Fruit fly (Drosophila melanogaster) whole organism, pupa: ENCODE results near the gene Nmdmc.

Source experiments
- CG10348 ChIP-seq: fragments of 200-800 bp; sonication (Bioruptor generic); IDR thresholded peaks from 2 replicates; pipeline ENCODE4 v1.3.6; 2022; ENCODE audit warnings: missing biosample characterization, missing genetic modification characterization
- CG12605 ChIP-seq: fragments of 200-800 bp; sonication (Bioruptor generic); IDR thresholded peaks from 2 replicates; pipeline ENCODE4 v1.3.6; 2022; ENCODE audit warnings: missing biosample characterization, missing genetic modification characterization
- CG13204 ChIP-seq: fragments of 200-800 bp; sonication (Bioruptor generic); optimal IDR thresholded peaks from 2 replicates; lab custom pipeline; 2018; ENCODE audit warnings: missing biosample characterization, mild to moderate bottlenecking, missing genetic modification characterization, moderate library complexity
- CG14655 ChIP-seq: fragments of 200-800 bp; sonication (Bioruptor generic); optimal IDR thresholded peaks from 3 replicates; lab custom pipeline; 2017; ENCODE audit warnings: mild to moderate bottlenecking, missing biosample characterization, missing genetic modification reagents, missing genetic modification characterization
- CG15710 ChIP-seq: fragments of 200-800 bp; sonication (Bioruptor generic); optimal IDR thresholded peaks from 2 replicates; lab custom pipeline; 2018; ENCODE audit warnings: missing biosample characterization, mild to moderate bottlenecking, missing genetic modification characterization, moderate library complexity
- CG17806 ChIP-seq: fragments of 200-800 bp; sonication (Bioruptor generic); optimal IDR thresholded peaks from 2 replicates; lab custom pipeline; 2018; ENCODE audit warnings: missing biosample characterization, mild to moderate bottlenecking, missing genetic modification characterization, moderate library complexity
- CG32121 ChIP-seq: fragments of 200-800 bp; sonication (Bioruptor generic); IDR thresholded peaks from 2 replicates; pipeline ENCODE4 v1.3.6; 2022; ENCODE audit warnings: missing biosample characterization, missing genetic modification characterization
- CG34367 ChIP-seq: fragments of 200-800 bp; sonication (Bioruptor generic); optimal IDR thresholded peaks from 2 replicates; lab custom pipeline; 2018; ENCODE audit warnings: missing biosample characterization, mild to moderate bottlenecking, missing genetic modification characterization
- CG4496 ChIP-seq: fragments of 200-800 bp; sonication (Bioruptor generic); IDR thresholded peaks from 3 replicates; pipeline ENCODE4 v1.3.6; 2022; ENCODE audit warnings: missing biosample characterization, missing genetic modification characterization
- CG8159 ChIP-seq: fragments of 200-800 bp; sonication (Bioruptor generic); optimal IDR thresholded peaks from 3 replicates; lab custom pipeline; 2018; ENCODE audit warnings: missing biosample characterization, mild to moderate bottlenecking, missing genetic modification characterization, moderate library complexity
- CG8301 ChIP-seq: fragments of 200-800 bp; sonication (Bioruptor generic); optimal IDR thresholded peaks from 2 replicates; lab custom pipeline; 2018; ENCODE audit warnings: missing biosample characterization, mild to moderate bottlenecking, missing genetic modification characterization
- CG9948 ChIP-seq: fragments of 200-800 bp; sonication (Bioruptor generic); optimal IDR thresholded peaks from 2 replicates; lab custom pipeline; 2018; ENCODE audit warnings: missing biosample characterization, mild to moderate bottlenecking, missing genetic modification characterization, moderate library complexity
- D1 ChIP-seq: fragments of 200-800 bp; sonication (Bioruptor generic); optimal IDR thresholded peaks from 2 replicates; lab custom pipeline; 2018; ENCODE audit warnings: missing biosample characterization, mild to moderate bottlenecking, missing genetic modification characterization, moderate library complexity
- EcR ChIP-seq: fragments of 200-800 bp; sonication (Bioruptor generic); optimal IDR thresholded peaks from 3 replicates; lab custom pipeline; 2019; ENCODE audit warnings: missing biosample characterization, missing genetic modification characterization, mild to moderate bottlenecking, moderate library complexity, missing genetic modification reagents
- Ets98B ChIP-seq: fragments of 200-800 bp; sonication (Bioruptor generic); IDR thresholded peaks from 2 replicates; pipeline ENCODE4 v1.3.6; 2022; ENCODE audit warnings: missing biosample characterization, missing genetic modification characterization
- Pif1A ChIP-seq: fragments of 200-800 bp; sonication (Bioruptor generic); optimal IDR thresholded peaks from 3 replicates; lab custom pipeline; 2016; ENCODE audit warnings: missing biosample characterization, missing genetic modification characterization
- Pif1B ChIP-seq: fragments of 200-800 bp; sonication (Bioruptor generic); optimal IDR thresholded peaks from 3 replicates; lab custom pipeline; 2016; ENCODE audit warnings: missing biosample characterization, missing genetic modification characterization
- Snoo ChIP-seq: fragments of 200-800 bp; sonication (Bioruptor generic); optimal IDR thresholded peaks from 3 replicates; lab custom pipeline; 2017; ENCODE audit warnings: missing biosample characterization, mild to moderate bottlenecking, missing genetic modification characterization, inconsistent platforms
- fd96Ca ChIP-seq: fragments of 200-800 bp; sonication (Bioruptor generic); IDR thresholded peaks from 3 replicates; pipeline ENCODE4 v1.3.6; 2022; ENCODE audit warnings: missing biosample characterization, missing genetic modification characterization
- gl ChIP-seq: fragments of 200-800 bp; sonication (Bioruptor generic); optimal IDR thresholded peaks from 2 replicates; lab custom pipeline; 2018; ENCODE audit warnings: missing biosample characterization, mild to moderate bottlenecking, missing genetic modification characterization
- rn ChIP-seq: fragments of 200-800 bp; sonication (Bioruptor generic); IDR thresholded peaks from 2 replicates; pipeline ENCODE4 v1.3.6; 2022; ENCODE audit warnings: missing biosample characterization, missing genetic modification characterization

Nmdmc gene

dm6 chr3R:9053021-9053420 is 2.7 kb upstream of the Nmdmc start:
- TF ChIP-seq CG8159 (peak; percentile 60), CG12605 (no peak), CG15710 (tag; lab: Kevin White, UChicago) (peak; percentile 36), EcR (GFP tag; lab: Kevin White, UChicago) (peak; percentile 44), CG4496 (GFP tag; lab: Robert Waterston, UW) (no peak), Ets98B (GFP tag; lab: Robert Waterston, UW) (no peak), CG8301 (tag; lab: Kevin White, UChicago) (peak; percentile 44), gl (tag; lab: Kevin White, UChicago) (peak; percentile 74), rn (GFP tag; lab: Robert Waterston, UW) (no peak), Snoo (tag; lab: Kevin White, UChicago) (peak; percentile 57), Pif1A (peak; percentile 56), CG32121 (GFP tag; lab: Robert Waterston, UW) (no peak), CG13204 (peak; percentile 95), CG10348 (GFP tag; lab: Robert Waterston, UW) (no peak), D1 (no peak), CG9948 (tag; lab: Kevin White, UChicago) (no peak), CG34367 (tag; lab: Kevin White, UChicago) (no peak), fd96Ca (GFP tag; lab: Robert Waterston, UW) (no peak), Pif1B (GFP tag; lab: Kevin White, UChicago) (peak; percentile 57), CG17806 (tag; lab: Kevin White, UChicago) (peak; percentile 41), CG14655 (GFP tag; lab: Kevin White, UChicago) (peak; percentile 53)

- TF ChIP-seq Pif1B (GFP tag; lab: Kevin White, UChicago) (peak; percentile 32), D1 (peak; percentile 5), CG32121 (GFP tag; lab: Robert Waterston, UW) (no peak), Pif1A (peak; percentile 47)
Observed at dm6 chr3R:9051937-9052680, 1.8 kb upstream of the Nmdmc start, which contains the start of gene Kdm2. Gene Kdm2 (plus strand): TSS chr3R:9052495.

dm6 chr3R:9049091-9049981 is 1.0 kb downstream of the Nmdmc start:
- TF ChIP-seq fd96Ca (GFP tag; lab: Robert Waterston, UW) = no peak
- no peak for TF ChIP-seq Snoo (tag; lab: Kevin White, UChicago)
- no peak for TF ChIP-seq CG12605
- no peak for TF ChIP-seq CG8159
- TF ChIP-seq D1 = peak; percentile 40

dm6 chr3R:9048466-9049072 is 1.8 kb downstream of the Nmdmc start, which contains the start of gene Mst85C:
Gene Mst85C (plus strand): TSS chr3R:9048645.
- TF ChIP-seq CG9948 (tag; lab: Kevin White, UChicago) (no peak), EcR (GFP tag; lab: Kevin White, UChicago) (peak; percentile 50), CG10348 (GFP tag; lab: Robert Waterston, UW) (no peak), gl (tag; lab: Kevin White, UChicago) (peak; percentile 37)
- TF ChIP-seq, all 21 proteins: peak for 2

dm6 chr3R:9047561-9048465 is 2.5 kb downstream of the Nmdmc start, which contains the start of gene Rel:
Gene Rel (minus strand): TSS chr3R:9047977.
- TF ChIP-seq CG8301 (tag; lab: Kevin White, UChicago) (no peak), CG8159 (peak; percentile 80), CG9948 (tag; lab: Kevin White, UChicago) (peak; percentile 59), CG17806 (tag; lab: Kevin White, UChicago) (peak; percentile 55), Pif1A (no peak), CG15710 (tag; lab: Kevin White, UChicago) (peak; percentile 74), CG34367 (tag; lab: Kevin White, UChicago) (peak; percentile 41), CG10348 (GFP tag; lab: Robert Waterston, UW) (no peak), EcR (GFP tag; lab: Kevin White, UChicago) (peak; percentile 4), Snoo (tag; lab: Kevin White, UChicago) (peak; percentile 47)
